Fruit fly (Drosophila melanogaster) whole organism, embryonic: ENCODE results near the gene CG5910.
A peak's percentile ranks its signal among the peaks of the same experiment; 100 is the strongest.

Source experiments
- Atf3 ChIP-seq: fragments of 200-800 bp; sonication (Bioruptor generic); optimal IDR thresholded peaks from 3 replicates; lab custom pipeline; 2016; ENCODE audit warnings: missing biosample characterization, missing genetic modification characterization
- B-H1 ChIP-seq: fragments of 200-800 bp; sonication (Bioruptor generic); IDR thresholded peaks from 3 replicates; pipeline ENCODE4 v1.3.6; 2022; ENCODE audit warnings: missing biosample characterization, missing genetic modification characterization
- Bgb ChIP-seq: fragments of 200-800 bp; sonication (Bioruptor generic); IDR thresholded peaks from 2 replicates; pipeline ENCODE4 v1.3.6; 2022; ENCODE audit warnings: missing biosample characterization, missing genetic modification characterization; ENCODE audit not compliant: partially characterized antibody
- CG10274 ChIP-seq: fragments of 200-800 bp; sonication (Bioruptor generic); optimal IDR thresholded peaks from 3 replicates; lab custom pipeline; 2017; ENCODE audit warnings: missing biosample characterization, mild to moderate bottlenecking, missing genetic modification characterization
- CG11456 ChIP-seq: fragments of 200-800 bp; sonication (Bioruptor generic); IDR thresholded peaks from 3 replicates; pipeline ENCODE4 v1.3.6; 2022; ENCODE audit warnings: missing biosample characterization, missing genetic modification characterization
- CG18476 ChIP-seq: fragments of 200-800 bp; sonication (Bioruptor generic); optimal IDR thresholded peaks from 2 replicates; lab custom pipeline; 2016; ENCODE audit warnings: missing biosample characterization, mild to moderate bottlenecking, missing genetic modification characterization
- CG2129 ChIP-seq: fragments of 200-800 bp; sonication (Bioruptor generic); IDR thresholded peaks from 2 replicates; pipeline ENCODE4 v1.3.6; 2022; ENCODE audit warnings: missing biosample characterization, missing genetic modification characterization; ENCODE audit not compliant: partially characterized antibody
- CG2199 ChIP-seq: fragments of 200-800 bp; sonication (Bioruptor generic); IDR thresholded peaks from 3 replicates; pipeline ENCODE4 v1.3.6; 2022; ENCODE audit warnings: missing biosample characterization, missing genetic modification characterization
- CG2875 ChIP-seq: fragments of 200-800 bp; sonication (Bioruptor generic); optimal IDR thresholded peaks from 2 replicates; lab custom pipeline; 2017; ENCODE audit warnings: missing biosample characterization, mild to moderate bottlenecking, missing genetic modification characterization, missing genetic modification reagents
- CG3163 ChIP-seq: fragments of 200-800 bp; sonication (Bioruptor generic); optimal IDR thresholded peaks from 3 replicates; lab custom pipeline; 2016; ENCODE audit warnings: missing biosample characterization, missing genetic modification characterization
- CG4360 ChIP-seq: fragments of 200-800 bp; sonication (Bioruptor generic); IDR thresholded peaks from 2 replicates; pipeline ENCODE4 v1.3.6; 2022; ENCODE audit warnings: missing biosample characterization, missing genetic modification characterization
- CG6254 ChIP-seq: fragments of 200-800 bp; sonication (Bioruptor generic); optimal IDR thresholded peaks from 3 replicates; lab custom pipeline; 2017; ENCODE audit warnings: mild to moderate bottlenecking, missing biosample characterization, missing genetic modification reagents, missing genetic modification characterization
- CG6689 ChIP-seq: fragments of 200-800 bp; sonication (Bioruptor generic); IDR thresholded peaks from 2 replicates; pipeline ENCODE4 v1.3.6; 2022; ENCODE audit warnings: missing biosample characterization, missing genetic modification characterization
- CG6791 ChIP-seq: fragments of 200-800 bp; sonication (Bioruptor generic); IDR thresholded peaks from 3 replicates; pipeline ENCODE4 v1.3.6; 2022; ENCODE audit warnings: missing biosample characterization, missing genetic modification characterization; ENCODE audit not compliant: partially characterized antibody
- CG7745 ChIP-seq: fragments of 200-800 bp; sonication (Bioruptor generic); optimal IDR thresholded peaks from 2 replicates; lab custom pipeline; 2018; ENCODE audit warnings: missing biosample characterization, mild to moderate bottlenecking, missing genetic modification characterization, moderate library complexity
- CG7928 ChIP-seq: fragments of 200-800 bp; sonication (Bioruptor generic); optimal IDR thresholded peaks from 2 replicates; lab custom pipeline; 2017; ENCODE audit warnings: missing biosample characterization, mild to moderate bottlenecking, missing genetic modification characterization
- CG8359 ChIP-seq: fragments of 200-800 bp; sonication (Bioruptor generic); optimal IDR thresholded peaks from 2 replicates; lab custom pipeline; 2017; ENCODE audit warnings: missing biosample characterization, mild to moderate bottlenecking, missing genetic modification characterization, borderline replicate concordance
- CG9609 ChIP-seq: fragments of 200-800 bp; sonication (Bioruptor generic); optimal IDR thresholded peaks from 3 replicates; lab custom pipeline; 2016; ENCODE audit warnings: missing biosample characterization, missing genetic modification characterization
- Dad ChIP-seq: fragments of 200-800 bp; sonication (Bioruptor generic); optimal IDR thresholded peaks from 3 replicates; lab custom pipeline; 2016; ENCODE audit warnings: missing biosample characterization, missing genetic modification characterization
- Dfd ChIP-seq, 2 experiments: fragments of >200 bp; optimal IDR thresholded peaks; 2 replicates each; lab custom pipeline; 2017; ENCODE audit warnings: missing biosample characterization in 2 of 2, missing genetic modification characterization in 2 of 2
- Elba2 ChIP-seq: fragments of 200-800 bp; sonication (Bioruptor generic); optimal IDR thresholded peaks from 3 replicates; lab custom pipeline; 2016; ENCODE audit warnings: missing biosample characterization, missing genetic modification characterization
- GATAe ChIP-seq: fragments of 200-800 bp; sonication (Bioruptor generic); conservative IDR thresholded peaks from 2 replicates; pipeline ENCODE4 v1.3.6; 2022; ENCODE audit warnings: missing biosample characterization, missing genetic modification characterization
- Hr51 ChIP-seq, 2 experiments: fragments of 200-800 bp; sonication (Bioruptor generic); optimal IDR thresholded peaks; 2 replicates in 1 of 2; 3 replicates in 1 of 2; lab custom pipeline; 2016 to 2018; ENCODE audit warnings: missing biosample characterization in 2 of 2, missing genetic modification characterization in 2 of 2, mild to moderate bottlenecking in 1 of 2, moderate library complexity in 1 of 2
- Lhr ChIP-seq: fragments of 200-800 bp; sonication (Bioruptor generic); optimal IDR thresholded peaks from 3 replicates; lab custom pipeline; 2017; ENCODE audit warnings: mild to moderate bottlenecking, missing biosample characterization, missing genetic modification reagents, missing genetic modification characterization
- Max ChIP-seq: fragments of 200-800 bp; sonication (Bioruptor generic); optimal IDR thresholded peaks from 2 replicates; lab custom pipeline; 2016; ENCODE audit warnings: missing biosample characterization, mild to moderate bottlenecking, missing genetic modification characterization
- Med ChIP-seq: fragments of 200-800 bp; sonication (Bioruptor generic); peaks from one replicate; lab custom pipeline; 2016; ENCODE audit warnings: missing biosample characterization, missing genetic modification characterization, mild to moderate bottlenecking, inconsistent platforms, moderate library complexity
- NC2β ChIP-seq: fragments of 200-800 bp; sonication (Bioruptor generic); optimal IDR thresholded peaks from 2 replicates; lab custom pipeline; 2016; ENCODE audit warnings: missing biosample characterization, missing genetic modification characterization
- Pdp1 ChIP-seq, 2 experiments: fragments of 200-800 bp; sonication (Bioruptor generic); optimal IDR thresholded peaks; 3 replicates each; lab custom pipeline; 2016; ENCODE audit warnings: missing biosample characterization in 2 of 2, missing genetic modification characterization in 2 of 2, mild to moderate bottlenecking in 1 of 2, moderate library complexity in 1 of 2
- Ptx1 ChIP-seq: fragments of 200-800 bp; sonication (Bioruptor generic); IDR thresholded peaks from 2 replicates; pipeline ENCODE4 v1.3.6; 2022; ENCODE audit warnings: missing biosample characterization, missing genetic modification characterization
- aop ChIP-seq: fragments of 200-800 bp; sonication (Bioruptor generic); IDR thresholded peaks from 2 replicates; pipeline ENCODE4 v1.3.6; 2022; ENCODE audit warnings: missing biosample characterization, missing genetic modification characterization
- ash1 ChIP-seq: fragments of 200-800 bp; sonication (Bioruptor generic); optimal IDR thresholded peaks from 2 replicates; lab custom pipeline; 2018; ENCODE audit warnings: missing biosample characterization, mild to moderate bottlenecking, missing genetic modification characterization
- cad ChIP-seq: fragments of >200 bp; optimal IDR thresholded peaks from 2 replicates; lab custom pipeline; 2017; ENCODE audit warnings: missing biosample characterization, missing genetic modification characterization
- crp ChIP-seq, 2 experiments: fragments of 200-800 bp; sonication (Bioruptor generic); optimal IDR thresholded peaks; 2 replicates in 1 of 2; 3 replicates in 1 of 2; lab custom pipeline; 2017; ENCODE audit warnings: missing biosample characterization in 2 of 2, missing genetic modification characterization in 2 of 2, mild to moderate bottlenecking in 1 of 2, moderate library complexity in 1 of 2
- dm ChIP-seq: fragments of 200-800 bp; sonication (Bioruptor generic); optimal IDR thresholded peaks from 3 replicates; lab custom pipeline; 2016; ENCODE audit warnings: missing biosample characterization, missing genetic modification characterization
- exex ChIP-seq: fragments of 200-800 bp; sonication (Bioruptor generic); optimal IDR thresholded peaks from 4 replicates; lab custom pipeline; 2018; ENCODE audit warnings: missing biosample characterization, mild to moderate bottlenecking, missing genetic modification characterization, moderate library complexity
- gro ChIP-seq: fragments of 200-800 bp; sonication (Bioruptor generic); optimal IDR thresholded peaks from 2 replicates; lab custom pipeline; 2016; ENCODE audit warnings: missing biosample characterization, missing genetic modification characterization
- gsb ChIP-seq: fragments of 200-800 bp; sonication (Bioruptor generic); IDR thresholded peaks from 2 replicates; pipeline ENCODE4 v1.3.6; 2022; ENCODE audit warnings: missing biosample characterization, missing genetic modification characterization
- gt ChIP-seq: fragments of 200-800 bp; sonication (Bioruptor generic); IDR thresholded peaks from 2 replicates; pipeline ENCODE4 v1.3.6; 2022; ENCODE audit warnings: missing biosample characterization, missing genetic modification characterization
- ind ChIP-seq: fragments of 200-800 bp; sonication (Bioruptor generic); optimal IDR thresholded peaks from 3 replicates; lab custom pipeline; 2016; ENCODE audit warnings: missing biosample characterization, missing genetic modification characterization
- jing ChIP-seq: fragments of 200-800 bp; sonication (Bioruptor generic); optimal IDR thresholded peaks from 2 replicates; lab custom pipeline; 2018; ENCODE audit warnings: missing biosample characterization, mild to moderate bottlenecking, missing genetic modification characterization
- maf-S ChIP-seq: fragments of 200-800 bp; sonication (Bioruptor generic); optimal IDR thresholded peaks from 2 replicates; lab custom pipeline; 2016; ENCODE audit warnings: missing biosample characterization, missing genetic modification characterization
- psq ChIP-seq: fragments of 200-800 bp; sonication (Bioruptor generic); optimal IDR thresholded peaks from 2 replicates; lab custom pipeline; 2017; ENCODE audit warnings: missing biosample characterization, missing genetic modification characterization
- sens ChIP-seq: fragments of 200-800 bp; sonication (Bioruptor generic); peaks from one replicate; lab custom pipeline; 2016; ENCODE audit warnings: missing biosample characterization, missing genetic modification characterization
- sim ChIP-seq: fragments of 200-800 bp; sonication (Bioruptor generic); IDR thresholded peaks from 2 replicates; pipeline ENCODE4 v1.3.6; 2022; ENCODE audit warnings: missing biosample characterization, missing genetic modification characterization
- sima ChIP-seq: fragments of 200-800 bp; sonication (Bioruptor generic); optimal IDR thresholded peaks from 2 replicates; lab custom pipeline; 2016; ENCODE audit warnings: missing biosample characterization, missing genetic modification characterization
- stc ChIP-seq: fragments of 200-800 bp; sonication (Bioruptor generic); IDR thresholded peaks from 2 replicates; pipeline ENCODE4 v1.3.6; 2022; ENCODE audit warnings: missing biosample characterization, missing genetic modification characterization
- wek ChIP-seq: fragments of 200-800 bp; sonication (Bioruptor generic); optimal IDR thresholded peaks from 3 replicates; lab custom pipeline; 2018; ENCODE audit warnings: missing biosample characterization, mild to moderate bottlenecking, missing genetic modification characterization, moderate library complexity
- zen2 ChIP-seq: fragments of 200-800 bp; sonication (Bioruptor generic); IDR thresholded peaks from 3 replicates; pipeline ENCODE4 v1.3.6; 2022; ENCODE audit warnings: missing biosample characterization, missing genetic modification characterization; ENCODE audit not compliant: partially characterized antibody

CG5910 gene

DNA sequence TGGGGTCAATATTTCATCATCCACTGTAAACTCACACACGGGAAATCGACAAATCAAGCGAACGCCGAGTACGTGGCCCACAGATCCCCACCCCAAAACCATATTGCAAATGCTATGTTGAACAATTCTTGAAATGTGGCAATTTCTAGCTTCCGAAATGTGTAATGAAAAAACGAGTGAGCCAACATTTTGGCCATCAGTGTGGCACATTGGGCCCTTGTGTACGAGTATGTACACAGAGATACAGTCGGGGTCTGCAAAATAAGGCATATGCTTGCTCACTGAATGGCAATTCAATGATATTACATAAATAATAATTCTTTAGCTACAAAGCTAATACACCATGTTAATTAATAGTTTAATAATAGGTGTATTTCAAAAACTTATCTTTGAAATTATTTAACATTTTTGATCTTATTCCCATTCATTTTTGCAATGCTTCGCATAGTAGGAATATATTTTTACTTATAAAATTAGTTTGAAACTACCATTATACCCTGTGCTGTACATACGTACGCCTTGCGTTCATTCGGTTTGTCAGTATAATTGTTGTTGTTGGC is 42.6 kb upstream of the CG5910 start (continued):
- TF ChIP-seq jing (GFP tag; lab: Kevin White, UChicago) (peak; percentile 77), Dad (GFP tag; lab: Kevin White, UChicago) (peak; percentile 33), NC2β (peak; percentile 73), dm (peak; percentile 66), aop (no peak; the same call in 1 of the 2 replicates), Dfd (GFP tag; optimal IDR thresholded peaks at IDR 0.05; lab: Kevin White, UChicago) (no peak), Lhr (peak; percentile 40), CG18476 (GFP tag; lab: Kevin White, UChicago) (peak; percentile 85), crp (GFP tag; optimal IDR thresholded peaks at IDR 0.05; lab: Kevin White, UChicago) (peak in 1 of 2 experiments; percentile 46), CG7745 (no peak), gt (GFP tag; lab: Robert Waterston, UW) (peak; percentile 53; the same call in 1 of the 2 replicates), CG9609 (peak; percentile 73), Bgb (GFP tag; lab: Robert Waterston, UW) (no peak), Elba2 (GFP tag; lab: Kevin White, UChicago) (peak; percentile 27), CG3163 (GFP tag; lab: Kevin White, UChicago) (peak; percentile 50), CG2129 (no peak), zen2 (GFP tag; lab: Robert Waterston, UW) (no peak), CG2875 (GFP tag; lab: Kevin White, UChicago) (peak; percentile 67), ind (GFP tag; lab: Kevin White, UChicago) (peak; percentile 88), ash1 (GFP tag; lab: Kevin White, UChicago) (no peak), CG6689 (GFP tag; lab: Robert Waterston, UW) (peak; percentile 88), cad (GFP tag; lab: Kevin White, UChicago) (no peak), CG11456 (GFP tag; lab: Robert Waterston, UW) (peak; percentile 83; the same call in 2 of the 3 replicates), GATAe (GFP tag; lab: Robert Waterston, UW) (peak; percentile 57; the same call in 1 of the 2 replicates), CG8359 (GFP tag; lab: Kevin White, UChicago) (peak; percentile 72), Atf3 (GFP tag; lab: Kevin White, UChicago) (peak; percentile 69), exex (peak; percentile 43), CG4360 (GFP tag; lab: Robert Waterston, UW) (no peak), B-H1 (GFP tag; lab: Robert Waterston, UW) (peak; percentile 63), Ptx1 (GFP tag; lab: Robert Waterston, UW) (peak; percentile 92), gsb (GFP tag; lab: Robert Waterston, UW) (peak; percentile 87), CG2199 (no peak; the same call in 1 of the 3 replicates), CG6791 (no peak)
- TF ChIP-seq, all 482 proteins: peak for 400

DNA sequence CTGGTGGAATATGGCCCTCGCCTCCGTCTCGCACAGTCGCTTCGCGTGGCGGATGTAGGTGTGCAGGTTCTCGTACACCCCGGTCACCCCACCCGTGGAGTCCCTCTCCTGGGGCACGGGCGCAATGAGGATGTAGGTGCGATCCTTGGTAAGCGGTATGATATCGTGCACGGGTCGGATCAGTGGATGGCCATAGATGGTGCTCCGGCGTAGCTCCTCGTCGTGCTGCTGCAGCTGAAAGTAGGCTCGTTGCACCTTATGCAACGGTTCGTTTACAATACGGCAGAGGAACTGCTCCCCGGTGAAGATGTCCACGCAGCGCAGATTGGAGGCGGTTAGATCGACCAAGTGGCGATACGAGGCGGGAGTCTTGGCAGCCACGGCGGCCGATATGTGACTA is 41.7 kb upstream of the CG5910 start:
- TF ChIP-seq Dfd (GFP tag; optimal IDR thresholded peaks at IDR 0.05; lab: Kevin White, UChicago) (no peak), Hr51 (GFP tag; optimal IDR thresholded peaks at IDR 0.05; lab: Kevin White, UChicago) (peak in 1 of 2 experiments; percentile 5), CG6254 (GFP tag; lab: Kevin White, UChicago) (no peak), stc (GFP tag; lab: Robert Waterston, UW) (no peak), wek (GFP tag; lab: Kevin White, UChicago) (no peak), sens (GFP tag; lab: Kevin White, UChicago) (peak; percentile 82), maf-S (no peak), Max (no peak), Med (GFP tag; lab: Kevin White, UChicago) (peak; percentile 17), gro (GFP tag; lab: Kevin White, UChicago) (no peak), CG7928 (no peak), Pdp1 (GFP tag; optimal IDR thresholded peaks at IDR 0.05; lab: Kevin White, UChicago) (peak in 1 of 2 experiments; percentile 10), sima (GFP tag; lab: Kevin White, UChicago) (no peak), CG10274 (GFP tag; lab: Kevin White, UChicago) (no peak), sim (GFP tag; lab: Robert Waterston, UW) (no peak), psq (no peak)
